Fruit fly (Drosophila melanogaster) whole organism, embryonic: Measurements from ENCODE around the gene TwdlQ.

Experiments
- ATbp ChIP-seq: fragments of 200-800 bp; sonication (Bioruptor generic); optimal IDR thresholded peaks from 2 replicates; lab custom pipeline; 2017; ENCODE audit warnings: missing biosample characterization, mild to moderate bottlenecking, missing genetic modification characterization, missing genetic modification reagents
- Ada2b ChIP-seq: fragments of 200-800 bp; sonication (Bioruptor generic); IDR thresholded peaks from 2 replicates; pipeline ENCODE4 v1.3.6; 2022; ENCODE audit warnings: missing biosample characterization, missing genetic modification characterization
- B-H1 ChIP-seq: fragments of 200-800 bp; sonication (Bioruptor generic); IDR thresholded peaks from 3 replicates; pipeline ENCODE4 v1.3.6; 2022; ENCODE audit warnings: missing biosample characterization, missing genetic modification characterization
- CG10321 ChIP-seq: fragments of 200-800 bp; sonication (Bioruptor generic); IDR thresholded peaks from 2 replicates; pipeline ENCODE4 v1.3.6; 2022; ENCODE audit warnings: missing biosample characterization, missing genetic modification characterization
- CG10366 ChIP-seq: fragments of 200-800 bp; sonication (Bioruptor generic); IDR thresholded peaks from 2 replicates; pipeline ENCODE4 v1.3.6; 2022; ENCODE audit warnings: missing biosample characterization, missing genetic modification characterization
- CG11504 ChIP-seq: fragments of 200-800 bp; sonication (Bioruptor generic); optimal IDR thresholded peaks from 3 replicates; lab custom pipeline; 2019; ENCODE audit warnings: missing biosample characterization, mild to moderate bottlenecking, missing genetic modification characterization, moderate library complexity
- CG15011 ChIP-seq: fragments of 200-800 bp; sonication (Bioruptor generic); optimal IDR thresholded peaks from 3 replicates; lab custom pipeline; 2018; ENCODE audit warnings: missing biosample characterization, mild to moderate bottlenecking, missing genetic modification characterization
- CG15514 ChIP-seq: fragments of 200-800 bp; sonication (Bioruptor generic); optimal IDR thresholded peaks from 3 replicates; lab custom pipeline; 2017; ENCODE audit warnings: missing biosample characterization, missing genetic modification characterization, mild to moderate bottlenecking, moderate library complexity, missing genetic modification reagents
- CG17328 ChIP-seq: fragments of 200-800 bp; sonication (Bioruptor generic); IDR thresholded peaks from 2 replicates; pipeline ENCODE4 v1.3.6; 2022; ENCODE audit warnings: missing biosample characterization, missing genetic modification characterization
- CG18599 ChIP-seq: fragments of 200-800 bp; sonication (Bioruptor generic); optimal IDR thresholded peaks from 3 replicates; lab custom pipeline; 2017; ENCODE audit warnings: missing biosample characterization, missing genetic modification characterization, mild to moderate bottlenecking, moderate library complexity, missing genetic modification reagents
- CG2120 ChIP-seq: fragments of 200-800 bp; sonication (Bioruptor generic); optimal IDR thresholded peaks from 3 replicates; lab custom pipeline; 2016; ENCODE audit warnings: missing biosample characterization, missing genetic modification characterization
- CG2678 ChIP-seq: fragments of 200-800 bp; sonication (Bioruptor generic); optimal IDR thresholded peaks from 3 replicates; lab custom pipeline; 2019; ENCODE audit warnings: missing biosample characterization, mild to moderate bottlenecking, missing genetic modification characterization, moderate library complexity
- CG3726 ChIP-seq: fragments of 200-800 bp; sonication (Bioruptor generic); IDR thresholded peaks from 3 replicates; pipeline ENCODE4, ENCODE4 v1.3.6; 2022; ENCODE audit warnings: missing biosample characterization, missing genetic modification characterization
- CG3995 ChIP-seq: fragments of 200-800 bp; sonication (Bioruptor generic); optimal IDR thresholded peaks from 3 replicates; lab custom pipeline; 2016; ENCODE audit warnings: missing biosample characterization, missing genetic modification characterization
- CG6272 ChIP-seq: fragments of 200-800 bp; sonication (Bioruptor generic); IDR thresholded peaks from 2 replicates; pipeline ENCODE4 v1.3.6; 2022; ENCODE audit warnings: missing biosample characterization, missing genetic modification characterization
- CG9797 ChIP-seq: fragments of 200-800 bp; sonication (Bioruptor generic); optimal IDR thresholded peaks from 3 replicates; lab custom pipeline; 2018; ENCODE audit warnings: missing biosample characterization, mild to moderate bottlenecking, missing genetic modification characterization
- Dfd ChIP-seq, 2 experiments: fragments of >200 bp; optimal IDR thresholded peaks; 2 replicates each; lab custom pipeline; 2017; ENCODE audit warnings: missing biosample characterization in 2 of 2, missing genetic modification characterization in 2 of 2
- Ets65A ChIP-seq: fragments of 200-800 bp; sonication (Bioruptor generic); peaks from one replicate; lab custom pipeline; 2016; ENCODE audit warnings: missing biosample characterization, missing genetic modification characterization
- Fer1 ChIP-seq: fragments of 200-800 bp; sonication (Bioruptor generic); optimal IDR thresholded peaks from 2 replicates; lab custom pipeline; 2017; ENCODE audit warnings: missing biosample characterization, mild to moderate bottlenecking, missing genetic modification characterization
- Fer3 ChIP-seq: fragments of 200-800 bp; sonication (Bioruptor generic); optimal IDR thresholded peaks from 2 replicates; lab custom pipeline; 2018; ENCODE audit warnings: missing biosample characterization, mild to moderate bottlenecking, missing genetic modification characterization, moderate library complexity
- Hmr ChIP-seq: fragments of 200-800 bp; sonication (Bioruptor generic); optimal IDR thresholded peaks from 3 replicates; lab custom pipeline; 2017; ENCODE audit warnings: mild to moderate bottlenecking, missing biosample characterization, missing genetic modification reagents, missing genetic modification characterization
- Hr51 ChIP-seq, 2 experiments: fragments of 200-800 bp; sonication (Bioruptor generic); optimal IDR thresholded peaks; 2 replicates in 1 of 2; 3 replicates in 1 of 2; lab custom pipeline; 2016 to 2018; ENCODE audit warnings: missing biosample characterization in 2 of 2, missing genetic modification characterization in 2 of 2, mild to moderate bottlenecking in 1 of 2, moderate library complexity in 1 of 2
- Hsf ChIP-seq: fragments of 200-800 bp; sonication (Bioruptor generic); optimal IDR thresholded peaks from 3 replicates; lab custom pipeline; 2016; ENCODE audit warnings: missing biosample characterization, missing genetic modification characterization
- Max ChIP-seq: fragments of 200-800 bp; sonication (Bioruptor generic); optimal IDR thresholded peaks from 2 replicates; lab custom pipeline; 2016; ENCODE audit warnings: missing biosample characterization, mild to moderate bottlenecking, missing genetic modification characterization
- Pdp1 ChIP-seq, 2 experiments: fragments of 200-800 bp; sonication (Bioruptor generic); optimal IDR thresholded peaks; 3 replicates each; lab custom pipeline; 2016; ENCODE audit warnings: missing biosample characterization in 2 of 2, missing genetic modification characterization in 2 of 2, mild to moderate bottlenecking in 1 of 2, moderate library complexity in 1 of 2
- Ptx1 ChIP-seq: fragments of 200-800 bp; sonication (Bioruptor generic); IDR thresholded peaks from 2 replicates; pipeline ENCODE4 v1.3.6; 2022; ENCODE audit warnings: missing biosample characterization, missing genetic modification characterization
- Taf1 ChIP-seq: fragments of 200-800 bp; sonication (Bioruptor generic); IDR thresholded peaks from 2 replicates; pipeline ENCODE4 v1.3.6; 2022; ENCODE audit warnings: missing biosample characterization, missing genetic modification characterization
- ci ChIP-seq: fragments of 200-800 bp; sonication (Bioruptor generic); IDR thresholded peaks from 3 replicates; pipeline ENCODE4 v1.3.6; 2022; ENCODE audit warnings: missing biosample characterization, missing genetic modification characterization
- crc ChIP-seq: fragments of 200-800 bp; sonication (Bioruptor generic); optimal IDR thresholded peaks from 2 replicates; lab custom pipeline; 2016; ENCODE audit warnings: missing biosample characterization, missing genetic modification characterization
- cwo ChIP-seq: fragments of 200-800 bp; sonication (Bioruptor generic); optimal IDR thresholded peaks from 3 replicates; lab custom pipeline; 2017; ENCODE audit warnings: missing biosample characterization, missing genetic modification characterization, mild to moderate bottlenecking, moderate library complexity, missing genetic modification reagents
- dmrt99B ChIP-seq: fragments of 200-800 bp; sonication (Bioruptor generic); optimal IDR thresholded peaks from 2 replicates; lab custom pipeline; 2018; ENCODE audit warnings: missing biosample characterization, mild to moderate bottlenecking, missing genetic modification characterization, moderate library complexity
- emc ChIP-seq: fragments of 200-800 bp; sonication (Bioruptor generic); optimal IDR thresholded peaks from 2 replicates; lab custom pipeline; 2016; ENCODE audit warnings: missing biosample characterization, missing genetic modification characterization
- eve ChIP-seq, 2 experiments: fragments of >200 bp; optimal IDR thresholded peaks; 2 replicates each; lab custom pipeline; 2017; ENCODE audit warnings: missing biosample characterization in 2 of 2, missing genetic modification characterization in 2 of 2
- exex ChIP-seq: fragments of 200-800 bp; sonication (Bioruptor generic); optimal IDR thresholded peaks from 4 replicates; lab custom pipeline; 2018; ENCODE audit warnings: missing biosample characterization, mild to moderate bottlenecking, missing genetic modification characterization, moderate library complexity
- fd102C ChIP-seq: fragments of 200-800 bp; sonication (Bioruptor generic); optimal IDR thresholded peaks from 2 replicates; lab custom pipeline; 2018; ENCODE audit warnings: missing biosample characterization, mild to moderate bottlenecking, missing genetic modification characterization, moderate library complexity
- fu2 ChIP-seq: fragments of 200-800 bp; sonication (Bioruptor generic); optimal IDR thresholded peaks from 2 replicates; lab custom pipeline; 2016; ENCODE audit warnings: missing biosample characterization, missing genetic modification characterization
- ken ChIP-seq: fragments of 200-800 bp; sonication (Bioruptor generic); IDR thresholded peaks from 3 replicates; pipeline ENCODE4 v1.3.6; 2022; ENCODE audit warnings: missing biosample characterization, missing genetic modification characterization
- lab ChIP-seq: fragments of 200-800 bp; sonication (Bioruptor generic); optimal IDR thresholded peaks from 3 replicates; lab custom pipeline; 2017; ENCODE audit warnings: missing biosample characterization, missing genetic modification characterization, mild to moderate bottlenecking, moderate library complexity, missing genetic modification reagents
- lilli ChIP-seq: fragments of 200-800 bp; sonication (Bioruptor generic); optimal IDR thresholded peaks from 3 replicates; lab custom pipeline; 2016; ENCODE audit warnings: missing biosample characterization, missing genetic modification characterization
- rib ChIP-seq: fragments of 200-800 bp; sonication (Bioruptor generic); IDR thresholded peaks from 2 replicates; pipeline ENCODE4 v1.3.6; 2022; ENCODE audit warnings: missing biosample characterization, missing genetic modification characterization
- row ChIP-seq: fragments of 200-800 bp; sonication (Bioruptor generic); IDR thresholded peaks from 3 replicates; pipeline ENCODE4 v1.3.6; 2022; ENCODE audit warnings: missing biosample characterization, missing genetic modification characterization
- scrt ChIP-seq: fragments of 200-800 bp; sonication (Bioruptor generic); optimal IDR thresholded peaks from 2 replicates; lab custom pipeline; 2018; ENCODE audit warnings: missing biosample characterization, mild to moderate bottlenecking, missing genetic modification characterization, moderate library complexity
- sisA ChIP-seq: fragments of 200-800 bp; sonication (Bioruptor generic); IDR thresholded peaks from 2 replicates; pipeline ENCODE4 v1.3.6; 2022; ENCODE audit warnings: missing biosample characterization, missing genetic modification characterization
- slbo ChIP-seq: fragments of 200-800 bp; sonication (Bioruptor generic); IDR thresholded peaks from 2 replicates; pipeline ENCODE4 v1.3.6; 2022; ENCODE audit warnings: missing biosample characterization, missing genetic modification characterization
- sna ChIP-seq: fragments of 200-800 bp; sonication (Bioruptor generic); IDR thresholded peaks from 2 replicates; pipeline ENCODE4 v1.3.6; 2022; ENCODE audit warnings: missing biosample characterization, missing genetic modification characterization; ENCODE audit not compliant: partially characterized antibody
- tna ChIP-seq: fragments of 200-800 bp; sonication (Bioruptor generic); IDR thresholded peaks from 2 replicates; pipeline ENCODE4 v1.3.6; 2022; ENCODE audit warnings: missing biosample characterization, missing genetic modification characterization; ENCODE audit not compliant: partially characterized antibody
- zen2 ChIP-seq: fragments of 200-800 bp; sonication (Bioruptor generic); IDR thresholded peaks from 3 replicates; pipeline ENCODE4 v1.3.6; 2022; ENCODE audit warnings: missing biosample characterization, missing genetic modification characterization; ENCODE audit not compliant: partially characterized antibody

TwdlQ gene

DNA sequence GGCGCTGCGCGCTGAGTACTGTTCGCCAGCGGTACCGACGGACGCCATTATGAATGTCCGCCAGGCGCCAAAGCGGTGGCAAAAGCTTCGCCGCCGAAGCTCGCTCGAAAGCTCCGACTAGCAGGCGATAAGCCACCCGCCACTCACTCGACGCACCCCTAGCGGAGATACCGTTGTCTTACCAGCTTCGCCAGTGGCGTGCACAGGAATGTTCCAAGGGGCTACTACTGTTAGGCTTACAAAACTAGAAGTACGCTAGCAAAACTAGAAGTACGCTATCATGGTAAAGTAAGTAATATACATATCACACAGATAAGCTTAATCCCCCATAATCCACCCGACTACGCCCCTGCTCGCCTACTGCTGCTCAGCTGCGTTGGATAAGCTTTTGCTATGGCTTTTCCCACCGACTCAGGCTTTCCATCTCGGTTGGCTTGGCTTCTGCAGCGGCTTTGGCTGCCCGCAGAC lies 20.8 kb upstream of the TwdlQ start, which contains the start of gene amon (continued):
- TF ChIP-seq Taf1 (GFP tag; lab: Robert Waterston, UW) = peak; percentile 98
- TF ChIP-seq CG3726 = peak; percentile 97
- peak; percentile 95 for TF ChIP-seq Max (GFP tag; lab: Kevin White, UChicago)
- TF ChIP-seq B-H1 (GFP tag; lab: Robert Waterston, UW) = peak; percentile 97
- peak; percentile 99 for TF ChIP-seq fu2 (GFP tag; lab: Kevin White, UChicago)
- TF ChIP-seq rib = peak; percentile 99
- TF ChIP-seq ATbp = peak; percentile 99
- TF ChIP-seq CG6272 = peak; percentile 98
- peak; percentile 98 for TF ChIP-seq Hsf (GFP tag; lab: Kevin White, UChicago)
- TF ChIP-seq exex (tag; lab: Kevin White, UChicago) = peak; percentile 94

DNA sequence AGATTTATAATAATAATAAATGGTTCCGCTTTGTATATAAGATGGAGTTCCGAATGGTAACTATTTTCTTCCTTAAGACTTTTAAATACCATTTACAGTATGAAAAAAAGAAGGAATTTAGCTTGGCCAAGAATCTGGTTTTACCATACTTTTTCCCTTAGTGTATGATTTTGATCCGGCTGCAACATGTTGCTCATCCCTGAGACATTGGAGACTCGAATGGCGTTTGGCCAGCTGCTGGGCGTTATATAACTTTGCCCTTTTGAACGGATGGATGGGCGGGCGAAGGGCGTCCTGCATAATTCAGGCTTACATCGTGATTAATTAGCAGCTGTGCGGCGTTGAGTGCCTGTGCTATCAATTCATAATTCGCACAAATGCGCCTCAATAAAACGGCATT lies 10.9 kb upstream of the TwdlQ start:
- peak; percentile 52 for TF ChIP-seq scrt (GFP tag; lab: Kevin White, UChicago)
- TF ChIP-seq CG11504 (tag; lab: Kevin White, UChicago) = peak; percentile 29
- no peak for TF ChIP-seq fd102C
- TF ChIP-seq Pdp1 (GFP tag; optimal IDR thresholded peaks at IDR 0.05; lab: Kevin White, UChicago) = peak in 1 of 2 experiments; percentile 56

DNA sequence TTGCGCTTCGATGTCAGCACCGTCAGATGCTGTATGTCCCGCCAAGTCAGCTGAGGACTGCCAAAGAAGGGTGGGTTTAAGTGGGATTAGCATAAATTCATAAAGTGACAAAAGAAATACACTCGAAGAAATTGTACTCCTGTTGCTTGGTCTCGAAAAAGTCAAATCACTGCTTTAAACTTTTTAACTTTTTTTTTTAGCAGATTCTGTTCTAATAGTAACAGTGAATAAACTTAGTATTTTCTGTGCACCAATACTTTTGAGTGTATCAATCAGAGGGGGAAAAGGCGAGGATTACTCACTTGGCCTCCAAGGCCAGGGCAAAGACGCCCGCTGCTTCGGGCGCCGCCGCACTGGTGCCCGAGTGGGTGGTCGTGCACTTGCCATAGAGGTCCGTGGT lies 6.7 kb upstream of the TwdlQ start:
- TF ChIP-seq eve (GFP tag; optimal IDR thresholded peaks at IDR 0.05; lab: Kevin White, UChicago) (no peak), CG10366 (no peak; the same call in 1 of the 2 replicates), CG18599 (GFP tag; lab: Kevin White, UChicago) (peak; percentile 64), Ets65A (peak; percentile 56), CG10321 (GFP tag; lab: Robert Waterston, UW) (no peak), crc (GFP tag; lab: Kevin White, UChicago) (no peak), Hr51 (GFP tag; optimal IDR thresholded peaks at IDR 0.05; lab: Kevin White, UChicago) (peak in 1 of 2 experiments; percentile 15), sisA (GFP tag; lab: Robert Waterston, UW) (peak; percentile 8; the same call in 1 of the 2 replicates), Hmr (GFP tag; lab: Kevin White, UChicago) (peak; percentile 0), Ada2b (GFP tag; lab: Robert Waterston, UW) (peak; percentile 38), Ptx1 (GFP tag; lab: Robert Waterston, UW) (0 out of 2 replicates have a peak, but pooled peaks have one; percentile 22), sna (GFP tag; lab: Robert Waterston, UW) (no peak), Fer1 (peak; percentile 9), CG9797 (GFP tag; lab: Kevin White, UChicago) (no peak), Fer3 (tag; lab: Kevin White, UChicago) (no peak), CG15011 (GFP tag; lab: Kevin White, UChicago) (no peak), CG2678 (tag; lab: Kevin White, UChicago) (peak; percentile 28), ci (GFP tag; lab: Robert Waterston, UW) (0 out of 3 replicates have a peak, but pooled peaks have one; percentile 18), row (GFP tag; lab: Robert Waterston, UW) (peak; percentile 42; the same call in 1 of the 3 replicates), CG11504 (tag; lab: Kevin White, UChicago) (peak; percentile 16), CG17328 (GFP tag; lab: Robert Waterston, UW) (peak; percentile 25; the same call in 1 of the 2 replicates), cwo (GFP tag; lab: Kevin White, UChicago) (no peak), slbo (0 out of 2 replicates have a peak, but pooled peaks have one; percentile 24), lab (GFP tag; lab: Kevin White, UChicago) (peak; percentile 59), zen2 (no peak), CG15514 (GFP tag; lab: Kevin White, UChicago) (peak; percentile 28), tna (no peak), ken (0 out of 3 replicates have a peak, but pooled peaks have one; percentile 34), CG3995 (GFP tag; lab: Kevin White, UChicago) (no peak), CG2120 (GFP tag; lab: Kevin White, UChicago) (peak; percentile 27), lilli (GFP tag; lab: Kevin White, UChicago) (no peak), dmrt99B (tag; lab: Kevin White, UChicago) (peak; percentile 34), Dfd (GFP tag; optimal IDR thresholded peaks at IDR 0.05; lab: Kevin White, UChicago) (no peak), emc (GFP tag; lab: Kevin White, UChicago) (no peak)
